Fruit fly (Drosophila melanogaster) whole organism, prepupa: ENCODE results near the gene CG42489.
A peak's percentile ranks its signal among the peaks of the same experiment; 100 is the strongest.

Source experiments
- Blimp-1 ChIP-seq: fragments of 200-800 bp; sonication (Bioruptor generic); optimal IDR thresholded peaks from 3 replicates; lab custom pipeline; 2017; ENCODE audit warnings: missing biosample characterization, missing genetic modification characterization, mild to moderate bottlenecking, moderate library complexity, missing genetic modification reagents
- CG10669 ChIP-seq: fragments of 200-800 bp; sonication (Bioruptor generic); optimal IDR thresholded peaks from 3 replicates; lab custom pipeline; 2018; ENCODE audit warnings: missing biosample characterization, mild to moderate bottlenecking, missing genetic modification characterization, moderate library complexity
- CG11762 ChIP-seq: fragments of 200-800 bp; sonication (Bioruptor generic); optimal IDR thresholded peaks from 3 replicates; lab custom pipeline; 2016; ENCODE audit warnings: missing biosample characterization, missing genetic modification characterization; ENCODE audit not compliant: insufficient read depth
- CG11902 ChIP-seq: fragments of 200-800 bp; sonication (Bioruptor generic); optimal IDR thresholded peaks from 3 replicates; lab custom pipeline; 2016; ENCODE audit warnings: missing biosample characterization, missing genetic modification characterization
- CG15336 ChIP-seq: fragments of 200-800 bp; sonication (Bioruptor generic); IDR thresholded peaks from 2 replicates; pipeline ENCODE4 v1.3.6; 2022; ENCODE audit warnings: missing biosample characterization, missing genetic modification characterization
- CG1621 ChIP-seq: fragments of 200-800 bp; sonication (Bioruptor generic); optimal IDR thresholded peaks from 3 replicates; lab custom pipeline; 2018; ENCODE audit warnings: missing biosample characterization, mild to moderate bottlenecking, missing genetic modification characterization
- CG3032 ChIP-seq: fragments of 200-800 bp; optimal IDR thresholded peaks from 2 replicates; lab custom pipeline; 2019; ENCODE audit warnings: missing biosample characterization, mild to moderate bottlenecking, missing genetic modification characterization, moderate library complexity
- CG32006 ChIP-seq: fragments of 200-800 bp; sonication (Bioruptor generic); optimal IDR thresholded peaks from 3 replicates; lab custom pipeline; 2017; ENCODE audit warnings: missing biosample characterization, mild to moderate bottlenecking, missing genetic modification characterization
- CG34406 ChIP-seq: fragments of 200-800 bp; sonication (Bioruptor generic); optimal IDR thresholded peaks from 3 replicates; lab custom pipeline; 2016; ENCODE audit warnings: missing biosample characterization, missing genetic modification characterization
- CG3919 ChIP-seq: fragments of 200-800 bp; sonication (Bioruptor generic); optimal IDR thresholded peaks from 3 replicates; lab custom pipeline; 2016; ENCODE audit warnings: missing biosample characterization, missing genetic modification characterization
- CG4318 ChIP-seq: fragments of 200-800 bp; sonication (Bioruptor generic); optimal IDR thresholded peaks from 3 replicates; lab custom pipeline; 2017; ENCODE audit warnings: missing biosample characterization, mild to moderate bottlenecking, missing genetic modification characterization
- CG6163 ChIP-seq: fragments of 200-800 bp; sonication (Bioruptor generic); IDR thresholded peaks from 3 replicates; pipeline ENCODE4 v1.3.6; 2022; ENCODE audit warnings: missing biosample characterization, missing genetic modification characterization
- CG6276 ChIP-seq: fragments of 200-800 bp; sonication (Bioruptor generic); optimal IDR thresholded peaks from 2 replicates; lab custom pipeline; 2017; ENCODE audit warnings: missing biosample characterization, mild to moderate bottlenecking, missing genetic modification characterization
- CG6792 ChIP-seq: fragments of 200-800 bp; sonication (Bioruptor generic); optimal IDR thresholded peaks from 3 replicates; lab custom pipeline; 2016; ENCODE audit warnings: missing biosample characterization, missing genetic modification characterization
- CG6808 ChIP-seq: fragments of 200-800 bp; sonication (Bioruptor generic); optimal IDR thresholded peaks from 3 replicates; lab custom pipeline; 2017; ENCODE audit warnings: missing biosample characterization, missing genetic modification characterization, mild to moderate bottlenecking, moderate library complexity, missing genetic modification reagents
- CG6854 ChIP-seq: fragments of 200-800 bp; sonication (Bioruptor generic); optimal IDR thresholded peaks from 2 replicates; lab custom pipeline; 2017; ENCODE audit warnings: missing biosample characterization, mild to moderate bottlenecking, missing genetic modification characterization
- CG7368 ChIP-seq: fragments of 200-800 bp; sonication (Bioruptor generic); optimal IDR thresholded peaks from 3 replicates; lab custom pipeline; 2016; ENCODE audit warnings: missing biosample characterization, missing genetic modification characterization
- CG8119 ChIP-seq: fragments of 200-800 bp; sonication (Bioruptor generic); IDR thresholded peaks from 3 replicates; pipeline ENCODE4 v1.3.6; 2022; ENCODE audit warnings: missing biosample characterization, missing genetic modification characterization
- CG8319 ChIP-seq: fragments of 200-800 bp; sonication (Bioruptor generic); optimal IDR thresholded peaks from 3 replicates; lab custom pipeline; 2016; ENCODE audit warnings: missing biosample characterization, missing genetic modification characterization
- CG8632 ChIP-seq: fragments of 200-800 bp; sonication (Bioruptor generic); optimal IDR thresholded peaks from 3 replicates; lab custom pipeline; 2016; ENCODE audit warnings: missing biosample characterization, missing genetic modification characterization
- CG9139 ChIP-seq: fragments of 200-800 bp; sonication (Bioruptor generic); optimal IDR thresholded peaks from 3 replicates; lab custom pipeline; 2017; ENCODE audit warnings: missing biosample characterization, mild to moderate bottlenecking, missing genetic modification characterization
- Eip75B ChIP-seq: fragments of 200-800 bp; sonication (Bioruptor generic); optimal IDR thresholded peaks from 3 replicates; lab custom pipeline; 2016; ENCODE audit warnings: missing biosample characterization, missing genetic modification characterization
- Gug ChIP-seq: fragments of 200-800 bp; sonication (Bioruptor generic); IDR thresholded peaks from 2 replicates; pipeline ENCODE4 v1.3.6; 2022; ENCODE audit warnings: missing biosample characterization, missing genetic modification characterization
- Hr38 ChIP-seq: sonication (Bioruptor generic); optimal IDR thresholded peaks from 2 replicates; lab custom pipeline; 2016; ENCODE audit warnings: missing biosample characterization, missing genetic modification characterization
- Hr39 ChIP-seq: fragments of 200-800 bp; sonication (Bioruptor generic); optimal IDR thresholded peaks from 2 replicates; lab custom pipeline; 2016; ENCODE audit warnings: missing biosample characterization, missing genetic modification characterization
- Hr4 ChIP-seq: fragments of 200-800 bp; sonication (Bioruptor generic); optimal IDR thresholded peaks from 3 replicates; lab custom pipeline; 2016; ENCODE audit warnings: missing biosample characterization, missing genetic modification characterization
- Lpt ChIP-seq: fragments of 200-800 bp; sonication (Bioruptor generic); optimal IDR thresholded peaks from 3 replicates; lab custom pipeline; 2016; ENCODE audit warnings: missing biosample characterization, missing genetic modification characterization
- Met ChIP-seq: fragments of 200-800 bp; sonication (Bioruptor generic); optimal IDR thresholded peaks from 3 replicates; lab custom pipeline; 2016; ENCODE audit warnings: missing biosample characterization, missing genetic modification characterization
- OdsH ChIP-seq: fragments of 200-800 bp; sonication (Bioruptor generic); optimal IDR thresholded peaks from 3 replicates; lab custom pipeline; 2016; ENCODE audit warnings: missing biosample characterization, missing genetic modification characterization
- Smox ChIP-seq: fragments of 200-800 bp; sonication (Bioruptor generic); optimal IDR thresholded peaks from 3 replicates; lab custom pipeline; 2016; ENCODE audit warnings: missing biosample characterization, missing genetic modification characterization
- Sox102F ChIP-seq: fragments of 200-800 bp; sonication (Bioruptor generic); optimal IDR thresholded peaks from 2 replicates; lab custom pipeline; 2016; ENCODE audit warnings: missing biosample characterization, mild to moderate bottlenecking, missing genetic modification characterization
- Sox14 ChIP-seq: fragments of 200-800 bp; sonication (Bioruptor generic); optimal IDR thresholded peaks from 3 replicates; lab custom pipeline; 2016; ENCODE audit warnings: missing biosample characterization, missing genetic modification characterization
- achi ChIP-seq: fragments of 200-800 bp; sonication (Bioruptor generic); optimal IDR thresholded peaks from 3 replicates; lab custom pipeline; 2016; ENCODE audit warnings: missing biosample characterization, missing genetic modification characterization
- acj6 ChIP-seq: fragments of 200-800 bp; sonication (Bioruptor generic); optimal IDR thresholded peaks from 3 replicates; lab custom pipeline; 2016; ENCODE audit warnings: missing biosample characterization, missing genetic modification characterization
- cyc ChIP-seq: fragments of 200-800 bp; sonication (Bioruptor generic); optimal IDR thresholded peaks from 3 replicates; lab custom pipeline; 2016; ENCODE audit warnings: missing biosample characterization, missing genetic modification characterization
- dsx ChIP-seq: fragments of 200-800 bp; optimal IDR thresholded peaks from 3 replicates; lab custom pipeline; 2019; ENCODE audit warnings: missing biosample characterization, mild to moderate bottlenecking, missing genetic modification characterization, moderate library complexity; ENCODE audit not compliant: poor library complexity, severe bottlenecking
- eg ChIP-seq: fragments of 200-800 bp; sonication (Bioruptor generic); IDR thresholded peaks from 3 replicates; pipeline ENCODE4 v1.3.6; 2022; ENCODE audit warnings: missing biosample characterization, missing genetic modification characterization
- esn ChIP-seq: fragments of 200-800 bp; sonication (Bioruptor generic); optimal IDR thresholded peaks from 2 replicates; lab custom pipeline; 2016; ENCODE audit warnings: missing biosample characterization, mild to moderate bottlenecking, missing genetic modification characterization, moderate library complexity
- fd59A ChIP-seq: fragments of 200-800 bp; sonication (Bioruptor generic); optimal IDR thresholded peaks from 2 replicates; lab custom pipeline; 2017; ENCODE audit warnings: missing biosample characterization, mild to moderate bottlenecking, missing genetic modification characterization, missing genetic modification reagents
- fd85E ChIP-seq: fragments of 200-800 bp; sonication (Bioruptor generic); optimal IDR thresholded peaks from 3 replicates; lab custom pipeline; 2016; ENCODE audit warnings: missing biosample characterization, missing genetic modification characterization
- lz ChIP-seq: fragments of 200-800 bp; sonication (Bioruptor generic); optimal IDR thresholded peaks from 3 replicates; lab custom pipeline; 2016; ENCODE audit warnings: missing biosample characterization, missing genetic modification characterization
- net ChIP-seq: fragments of 200-800 bp; sonication (Bioruptor generic); optimal IDR thresholded peaks from 3 replicates; lab custom pipeline; 2016; ENCODE audit warnings: missing biosample characterization, missing genetic modification characterization
- pdm3 ChIP-seq: fragments of 200-800 bp; sonication (Bioruptor generic); optimal IDR thresholded peaks from 3 replicates; lab custom pipeline; 2016; ENCODE audit warnings: missing biosample characterization, missing genetic modification characterization
- salr ChIP-seq, 2 experiments: fragments of 200-800 bp; sonication (Bioruptor generic); optimal IDR thresholded peaks; 3 replicates each; lab custom pipeline; 2016 to 2018; ENCODE audit warnings: missing biosample characterization in 2 of 2, missing genetic modification characterization in 2 of 2, mild to moderate bottlenecking in 1 of 2
- spab ChIP-seq: fragments of 200-800 bp; sonication (Bioruptor generic); optimal IDR thresholded peaks from 2 replicates; lab custom pipeline; 2017; ENCODE audit warnings: missing biosample characterization, mild to moderate bottlenecking, missing genetic modification characterization, missing genetic modification reagents
- svp ChIP-seq: fragments of 200-800 bp; sonication (Bioruptor generic); peaks from one replicate; lab custom pipeline; 2016; ENCODE audit warnings: missing biosample characterization, missing genetic modification characterization
- topi ChIP-seq: fragments of 200-800 bp; sonication (Bioruptor generic); optimal IDR thresholded peaks from 3 replicates; lab custom pipeline; 2016; ENCODE audit warnings: missing biosample characterization, missing genetic modification characterization
- vri ChIP-seq: fragments of 200-800 bp; sonication (Bioruptor generic); optimal IDR thresholded peaks from 3 replicates; lab custom pipeline; 2016; ENCODE audit warnings: missing biosample characterization, mild to moderate bottlenecking, missing genetic modification characterization

The CG42489 gene

DNA sequence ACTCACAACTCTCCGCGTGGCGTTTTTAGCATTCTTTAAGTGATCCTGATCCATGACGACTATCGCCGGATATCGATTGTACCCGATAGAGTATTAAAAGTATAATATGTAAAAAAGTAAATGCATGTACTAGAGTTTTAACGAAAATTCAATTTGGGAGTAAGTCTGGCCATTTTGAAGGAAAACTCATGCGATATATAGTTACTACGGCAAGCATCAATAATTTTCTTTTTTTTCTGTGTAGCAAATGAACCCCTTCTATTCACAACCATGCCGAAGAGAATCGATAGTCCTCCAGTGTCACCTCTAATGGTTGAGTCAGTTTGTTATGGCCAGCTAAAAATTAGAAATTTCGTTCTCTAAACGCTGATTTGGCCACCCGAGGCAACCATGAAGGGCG, 1.8 kb downstream of the CG42489 start, which contains the start of the genes Sys1 and Dhod (continued):
- TF ChIP-seq vri (GFP tag; lab: Kevin White, UChicago), result peak; percentile 59
- peak; percentile 64 for TF ChIP-seq CG15336 (GFP tag; lab: Robert Waterston, UW)
- TF ChIP-seq Hr4, result peak; percentile 84
- peak; percentile 32 for TF ChIP-seq CG4318 (GFP tag; lab: Kevin White, UChicago)
- no peak for TF ChIP-seq spab (GFP tag; lab: Kevin White, UChicago)
- TF ChIP-seq Hr39, result peak; percentile 86
- peak; percentile 64 for TF ChIP-seq CG11902 (GFP tag; lab: Kevin White, UChicago)
- peak; percentile 94 for TF ChIP-seq svp (GFP tag; lab: Kevin White, UChicago)
- TF ChIP-seq Sox14 (GFP tag; lab: Kevin White, UChicago), result peak; percentile 85
- TF ChIP-seq pdm3 (GFP tag; lab: Kevin White, UChicago), result peak; percentile 85
- TF ChIP-seq Gug (GFP tag; lab: Robert Waterston, UW), result peak; percentile 67

DNA sequence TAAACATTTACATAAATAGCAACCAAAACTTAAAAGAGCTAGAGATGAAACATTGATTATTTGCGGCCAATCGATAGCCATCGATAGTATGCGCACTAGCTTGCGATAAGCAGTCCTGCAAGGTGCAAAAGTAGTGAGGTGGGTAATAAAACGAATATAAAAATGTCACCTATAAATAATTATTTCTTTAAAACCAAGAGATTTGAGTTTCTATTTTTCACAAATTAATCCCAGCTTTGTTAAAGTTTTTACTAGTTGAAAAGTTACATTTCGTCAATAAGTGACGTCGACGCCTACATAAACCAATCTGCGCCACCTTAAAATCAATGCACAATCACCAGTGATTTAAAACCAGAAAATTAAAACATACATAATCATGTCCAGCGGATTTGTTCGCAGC, 3.8 kb downstream of the CG42489 start, which contains the start of the genes Mkk4 and SLIRP2:
Gene Mkk4, minus strand, starts transcription at position 56 of the 400 bp plus-strand sequence.
Gene SLIRP2, plus strand, starts transcription at position 344 of the 400 bp plus-strand sequence.
- TF ChIP-seq acj6 (peak; percentile 99), pdm3 (GFP tag; lab: Kevin White, UChicago) (peak; percentile 99), CG6854 (GFP tag; lab: Kevin White, UChicago) (peak; percentile 94), fd85E (GFP tag; lab: Kevin White, UChicago) (peak; percentile 94), Eip75B (GFP tag; lab: Kevin White, UChicago) (peak; percentile 99), salr (GFP tag; optimal IDR thresholded peaks at IDR 0.05; lab: Kevin White, UChicago) (peak; percentile 97 to 98), Hr39 (peak; percentile 99), cyc (peak; percentile 99), CG6276 (peak; percentile 98), CG15336 (GFP tag; lab: Robert Waterston, UW) (peak; percentile 99), Sox102F (peak; percentile 99), eg (GFP tag; lab: Robert Waterston, UW) (peak; percentile 99), spab (GFP tag; lab: Kevin White, UChicago) (peak; percentile 97), CG6163 (peak; percentile 99), Blimp-1 (GFP tag; lab: Kevin White, UChicago) (peak; percentile 93), CG1621 (tag; lab: Kevin White, UChicago) (peak; percentile 98), lz (peak; percentile 99), CG8119 (GFP tag; lab: Robert Waterston, UW) (peak; percentile 99), svp (GFP tag; lab: Kevin White, UChicago) (peak; percentile 100), OdsH (peak; percentile 99), CG7368 (GFP tag; lab: Kevin White, UChicago) (peak; percentile 98), CG4318 (GFP tag; lab: Kevin White, UChicago) (peak; percentile 98), CG34406 (GFP tag; lab: Kevin White, UChicago) (peak; percentile 99), dsx (peak; percentile 98), CG8319 (GFP tag; lab: Kevin White, UChicago) (peak; percentile 97), CG8632 (GFP tag; lab: Kevin White, UChicago) (peak; percentile 98), CG10669 (GFP tag; lab: Kevin White, UChicago) (peak; percentile 99), Hr38 (peak; percentile 90), esn (GFP tag; lab: Kevin White, UChicago) (peak; percentile 99), Smox (GFP tag; lab: Kevin White, UChicago) (peak; percentile 99), CG6808 (GFP tag; lab: Kevin White, UChicago) (peak; percentile 97), CG3032 (tag; lab: Kevin White, UChicago) (peak; percentile 99), CG11762 (GFP tag; lab: Kevin White, UChicago) (peak; percentile 98), topi (peak; percentile 99), net (GFP tag; lab: Kevin White, UChicago) (peak; percentile 99), CG32006 (GFP tag; lab: Kevin White, UChicago) (peak; percentile 99), vri (GFP tag; lab: Kevin White, UChicago) (peak; percentile 98), achi (GFP tag; lab: Kevin White, UChicago) (peak; percentile 98), CG3919 (peak; percentile 99), fd59A (GFP tag; lab: Kevin White, UChicago) (peak; percentile 99), Lpt (GFP tag; lab: Kevin White, UChicago) (peak; percentile 98), CG6792 (GFP tag; lab: Kevin White, UChicago) (peak; percentile 99), Sox14 (GFP tag; lab: Kevin White, UChicago) (peak; percentile 99), CG9139 (peak; percentile 96), Met (GFP tag; lab: Kevin White, UChicago) (peak; percentile 99), Gug (GFP tag; lab: Robert Waterston, UW) (peak; percentile 99)
